Worm (Caenorhabditis elegans) whole organism, L4 larva: ENCODE data around the gene W10G11.1.
A peak's percentile ranks its signal among the peaks of the same experiment; 100 is the strongest.

Experiments
- F26F4.8 ChIP-seq: fragments of 200-800 bp; sonication (Bioruptor generic); conservative IDR thresholded peaks from 2 replicates; pipeline ENCODE4 v1.3.6; 2022; ENCODE audit warnings: missing genetic modification characterization, missing compliant biosample characterization
- F37D6.2 ChIP-seq: sonication (generic microtip); optimal IDR thresholded peaks from 2 replicates; lab custom pipeline; 2016; ENCODE audit warnings: mild to moderate bottlenecking, missing genetic modification characterization, missing compliant biosample characterization
- T26A8.4 ChIP-seq: fragments of 200-800 bp; sonication (Bioruptor generic); IDR thresholded peaks from 2 replicates; pipeline ENCODE4 v1.3.6; 2022; ENCODE audit warnings: missing genetic modification characterization, missing compliant biosample characterization
- Y105C5A.15 ChIP-seq: fragments of 200-800 bp; sonication (Bioruptor generic); IDR thresholded peaks from 2 replicates; pipeline ENCODE4 v1.3.6; 2022; ENCODE audit warnings: missing genetic modification characterization, missing compliant biosample characterization
- Y48G9A.11 ChIP-seq: fragments of 200-800 bp; sonication (Bioruptor generic); IDR thresholded peaks from 2 replicates; pipeline ENCODE4 v1.3.6; 2022; ENCODE audit warnings: missing genetic modification reagents, missing genetic modification characterization, missing compliant biosample characterization
- Y75B8A.6 ChIP-seq: fragments of 200-800 bp; sonication (Bioruptor generic); IDR thresholded peaks from 2 replicates; pipeline ENCODE4 v1.3.6; 2022; ENCODE audit warnings: missing genetic modification reagents, missing genetic modification characterization, missing compliant biosample characterization
- ceh-28 ChIP-seq: fragments of 150-350 bp; optimal IDR thresholded peaks from 2 replicates; lab custom pipeline; 2014; ENCODE audit warnings: missing biosample characterization, missing genetic modification reagents, missing genetic modification characterization
- ceh-82 ChIP-seq: sonication (generic microtip); optimal IDR thresholded peaks from 2 replicates; lab custom pipeline; 2017; ENCODE audit warnings: missing biosample characterization, missing genetic modification characterization
- daf-12 ChIP-seq: fragments of 150-350 bp; optimal IDR thresholded peaks from 2 replicates; lab custom pipeline; 2014; ENCODE audit warnings: missing biosample characterization, missing genetic modification reagents, missing genetic modification characterization
- daf-19 ChIP-seq: fragments of 200-800 bp; sonication (Bioruptor generic); conservative IDR thresholded peaks from 2 replicates; pipeline ENCODE4 v1.3.6; 2022; ENCODE audit warnings: missing genetic modification characterization, missing compliant biosample characterization
- daf-8 ChIP-seq: fragments of 200-800 bp; sonication (Bioruptor generic); IDR thresholded peaks from 2 replicates; pipeline ENCODE4 v1.3.6; 2022; ENCODE audit warnings: missing genetic modification characterization, missing compliant biosample characterization
- dmd-8 ChIP-seq: fragments of 200-800 bp; sonication (Bioruptor generic); IDR thresholded peaks from 2 replicates; pipeline ENCODE4 v1.3.6; 2022; ENCODE audit warnings: missing genetic modification characterization, missing compliant biosample characterization
- dpl-1 ChIP-seq: fragments of 150-350 bp; optimal IDR thresholded peaks from 2 replicates; lab custom pipeline; 2014; ENCODE audit warnings: missing biosample characterization, missing genetic modification reagents, missing genetic modification characterization
- fkh-10 ChIP-seq: fragments of 150-350 bp; optimal IDR thresholded peaks from 2 replicates; lab custom pipeline; 2014; ENCODE audit warnings: missing biosample characterization, missing genetic modification reagents, missing genetic modification characterization
- fos-1 ChIP-seq: fragments of 150-350 bp; optimal IDR thresholded peaks from 2 replicates; lab custom pipeline; 2014; ENCODE audit warnings: missing biosample characterization, missing genetic modification characterization
- gei-8 ChIP-seq: fragments of 200-800 bp; sonication (Bioruptor generic); optimal IDR thresholded peaks from 2 replicates; lab custom pipeline; 2018; ENCODE audit warnings: mild to moderate bottlenecking, missing genetic modification characterization, missing compliant biosample characterization
- hif-1 ChIP-seq, 2 experiments: sonication (generic microtip); optimal IDR thresholded peaks; 2 replicates each; lab custom pipeline; 2016 to 2017; ENCODE audit warnings: missing compliant biosample characterization in 2 of 2, missing genetic modification characterization in 2 of 2, missing genetic modification reagents in 2 of 2, missing genotype in 2 of 2, mild to moderate bottlenecking in 1 of 2
- lin-1 ChIP-seq: fragments of 200-800 bp; sonication (Bioruptor generic); IDR thresholded peaks from 2 replicates; pipeline ENCODE4 v1.3.6; 2022; ENCODE audit warnings: missing genetic modification reagents, missing genetic modification characterization, missing compliant biosample characterization
- lin-13 ChIP-seq: fragments of 150-350 bp; optimal IDR thresholded peaks from 2 replicates; lab custom pipeline; 2014; ENCODE audit warnings: missing biosample characterization, missing genetic modification reagents, missing genetic modification characterization
- lin-38 ChIP-seq: fragments of 200-800 bp; sonication (Bioruptor generic); IDR thresholded peaks from 2 replicates; pipeline ENCODE4 v1.3.6; 2022; ENCODE audit warnings: missing genetic modification reagents, missing genetic modification characterization, missing compliant biosample characterization
- mdt-29 ChIP-seq: fragments of 200-800 bp; sonication (Bioruptor generic); IDR thresholded peaks from 2 replicates; pipeline ENCODE4 v1.3.6; 2022; ENCODE audit warnings: missing genetic modification reagents, missing genetic modification characterization, missing compliant biosample characterization
- mes-2 ChIP-seq: sonication (generic microtip); optimal IDR thresholded peaks from 2 replicates; lab custom pipeline; 2016; ENCODE audit warnings: missing genotype, mild to moderate bottlenecking, missing genetic modification characterization, missing compliant biosample characterization; ENCODE audit not compliant: poor library complexity, severe bottlenecking
- mxl-2 ChIP-seq: fragments of 200-800 bp; sonication (Bioruptor generic); conservative IDR thresholded peaks from 2 replicates; pipeline ENCODE4 v1.3.6; 2022; ENCODE audit warnings: missing genetic modification reagents, missing genetic modification characterization, missing compliant biosample characterization
- nhr-102 ChIP-seq: sonication (generic microtip); optimal IDR thresholded peaks from 2 replicates; lab custom pipeline; 2016; ENCODE audit warnings: mild to moderate bottlenecking, missing genetic modification characterization, moderate library complexity, missing compliant biosample characterization
- nhr-11 ChIP-seq: fragments of 150-350 bp; optimal IDR thresholded peaks from 2 replicates; lab custom pipeline; 2014; ENCODE audit warnings: missing biosample characterization, missing genetic modification characterization
- nhr-111 ChIP-seq: fragments of 200-800 bp; sonication (Bioruptor generic); optimal IDR thresholded peaks from 2 replicates; lab custom pipeline; 2018; ENCODE audit warnings: mild to moderate bottlenecking, missing genetic modification characterization, missing compliant biosample characterization
- nhr-28 ChIP-seq: fragments of 150-350 bp; optimal IDR thresholded peaks from 2 replicates; lab custom pipeline; 2014; ENCODE audit warnings: missing biosample characterization, missing genetic modification characterization
- nhr-42 ChIP-seq: fragments of 200-800 bp; sonication (Bioruptor generic); IDR thresholded peaks from 2 replicates; pipeline ENCODE4 v1.3.6; 2022; ENCODE audit warnings: missing genetic modification characterization, missing compliant biosample characterization
- nhr-76 ChIP-seq: fragments of 150-350 bp; optimal IDR thresholded peaks from 2 replicates; lab custom pipeline; 2014; ENCODE audit warnings: missing biosample characterization, missing genetic modification characterization
- pha-4 ChIP-seq, 2 experiments: fragments of 150-350 bp in 1 of 2; fragments of 200-800 bp in 1 of 2; sonication (Bioruptor generic) in 1 of 2; IDR thresholded peaks in 1 of 2; optimal IDR thresholded peaks in 1 of 2; 2 replicates each; pipeline versions ENCODE4 v1.3.6 to Lab custom; 2014 to 2022; ENCODE audit warnings: missing genetic modification characterization in 2 of 2, missing genetic modification reagents in 2 of 2, missing biosample characterization in 1 of 2, missing compliant biosample characterization in 1 of 2
- set-16 ChIP-seq: fragments of 200-800 bp; sonication (Bioruptor generic); IDR thresholded peaks from 2 replicates; pipeline ENCODE4 v1.3.6; 2022; ENCODE audit warnings: missing genetic modification reagents, missing genetic modification characterization, missing compliant biosample characterization
- snpc-4 ChIP-seq: fragments of 150-350 bp; optimal IDR thresholded peaks from 2 replicates; lab custom pipeline; 2014; ENCODE audit warnings: missing biosample characterization, missing genetic modification characterization
- tag-97 ChIP-seq: fragments of 200-800 bp; sonication (Bioruptor generic); IDR thresholded peaks from 2 replicates; pipeline ENCODE4 v1.3.6; 2022; ENCODE audit warnings: missing genetic modification characterization, missing compliant biosample characterization
- tra-1 ChIP-seq: fragments of 200-800 bp; sonication (Bioruptor generic); IDR thresholded peaks from 2 replicates; pipeline ENCODE4 v1.3.6; 2022; ENCODE audit warnings: missing genetic modification reagents, missing genetic modification characterization, missing compliant biosample characterization
- unc-62 ChIP-seq, 3 experiments: fragments of 150-350 bp in 1 of 3; sonication (generic microtip); optimal IDR thresholded peaks in 2 of 3; peaks in 1 of 3; 1 replicate in 1 of 3; 2 replicates in 2 of 3; lab custom pipeline; 2014 to 2017; ENCODE audit warnings: missing biosample characterization in 3 of 3, missing genetic modification characterization in 3 of 3, missing genetic modification reagents in 3 of 3, missing genotype in 1 of 3
- vab-7 ChIP-seq: fragments of 200-800 bp; sonication (Bioruptor generic); IDR thresholded peaks from 2 replicates; pipeline ENCODE4 v1.3.6; 2022; ENCODE audit warnings: missing genetic modification reagents, missing genetic modification characterization, missing compliant biosample characterization
- zip-11 ChIP-seq: fragments of 200-800 bp; sonication (Bioruptor generic); IDR thresholded peaks from 2 replicates; pipeline ENCODE4 v1.3.6; 2022; ENCODE audit warnings: missing genetic modification characterization, missing compliant biosample characterization
- ztf-11 ChIP-seq: fragments of 150-350 bp; optimal IDR thresholded peaks from 2 replicates; lab custom pipeline; 2014; ENCODE audit warnings: missing biosample characterization, missing genetic modification characterization

The W10G11.1 gene

ce11 chrII:3567066-3567465 is 6.6 kb upstream of the W10G11.1 start:
- TF ChIP-seq unc-62 (GFP tag; optimal IDR thresholded peaks at IDR 0.05 in 1 of 2; lab: Kevin White, UChicago) = peak in 1 of 2 experiments; percentile 91
- no peak for TF ChIP-seq unc-62 (tag; optimal IDR thresholded peaks at IDR 0.05; lab: Kevin White, UChicago)
- no peak for TF ChIP-seq lin-13 (GFP tag; lab: Kevin White, UChicago)

DNA sequence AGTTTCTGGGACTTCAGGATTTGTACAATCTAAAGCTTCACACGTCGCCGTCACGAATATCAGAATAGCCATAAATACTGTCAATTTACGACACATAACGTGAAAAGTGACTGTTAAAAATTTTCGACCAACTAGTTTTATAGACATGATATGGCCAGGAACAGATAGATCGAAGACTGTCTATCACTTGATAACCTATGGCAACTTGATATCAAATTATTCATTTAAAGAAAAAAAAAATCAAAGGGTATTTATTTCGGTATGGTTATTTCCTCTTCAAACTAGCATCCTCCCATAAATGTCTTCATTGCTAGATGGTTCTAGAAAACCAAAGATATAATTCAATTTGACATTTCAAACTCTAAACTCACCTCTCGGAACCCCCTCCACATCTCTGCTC is 1.9 kb upstream of the W10G11.1 start, which contains the start of gene W10G11.3:
Gene W10G11.3, minus strand, starts transcription at position 101 of the 400 bp plus-strand sequence.
- TF ChIP-seq nhr-11 (tag; lab: Kevin White, UChicago) = no peak
- no peak for TF ChIP-seq snpc-4 (tag; lab: Kevin White, UChicago)
- TF ChIP-seq nhr-102 = no peak
- no peak for TF ChIP-seq ceh-82 (tag; lab: Kevin White, UChicago)
- no peak for TF ChIP-seq dmd-8 (GFP tag; lab: Robert Waterston, UW)
- no peak for TF ChIP-seq fos-1 (tag; lab: Kevin White, UChicago)
- no peak for TF ChIP-seq zip-11 (GFP tag; lab: Robert Waterston, UW)

DNA sequence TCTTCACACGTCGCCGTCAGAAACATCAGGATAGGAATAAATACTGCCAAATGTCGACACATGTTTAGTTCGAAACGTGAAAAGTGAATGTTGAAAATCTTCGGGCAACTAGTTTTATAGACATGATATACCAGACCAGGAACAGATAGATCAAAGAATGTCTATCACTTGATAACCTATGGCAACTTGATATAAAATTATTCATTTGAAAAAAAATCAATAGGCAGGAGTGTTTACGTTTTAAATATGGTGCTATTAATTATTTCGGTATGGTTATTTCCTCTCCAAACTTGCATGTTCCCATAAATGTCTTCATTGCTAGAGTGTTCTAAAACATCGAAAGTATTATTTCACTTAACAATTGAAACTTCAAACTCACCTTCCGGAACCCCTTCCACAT is 1.1 kb upstream of the W10G11.1 start, which contains the start of gene W10G11.2:
Gene W10G11.2, minus strand, starts transcription at position 101 of the 400 bp plus-strand sequence.
- TF ChIP-seq daf-8 (no peak), pha-4 (GFP tag; IDR thresholded peaks at IDR 0.05; lab: Robert Waterston, UW) (no peak), pha-4 (tag; optimal IDR thresholded peaks at IDR 0.05; lab: Kevin White, UChicago) (no peak)

ce11 chrII:3557417-3557816 is 3.1 kb downstream of the W10G11.1 start, which contains the start of gene lgc-45:
lgc-45 (plus strand) TSS chrII:3557472.
- TF ChIP-seq mdt-29 (GFP tag; lab: Robert Waterston, UW) (no peak), nhr-11 (tag; lab: Kevin White, UChicago) (no peak), set-16 (GFP tag; lab: Robert Waterston, UW) (peak; percentile 53), unc-62 (GFP tag; optimal IDR thresholded peaks at IDR 0.05 in 1 of 2; lab: Kevin White, UChicago) (peak in 1 of 2 experiments; percentile 52), unc-62 (tag; optimal IDR thresholded peaks at IDR 0.05; lab: Kevin White, UChicago) (no peak), fkh-10 (GFP tag; lab: Kevin White, UChicago) (no peak), Y105C5A.15 (GFP tag; lab: Robert Waterston, UW) (no peak), pha-4 (GFP tag; IDR thresholded peaks at IDR 0.05; lab: Robert Waterston, UW) (no peak; the same call in 1 of the 2 replicates), pha-4 (tag; optimal IDR thresholded peaks at IDR 0.05; lab: Kevin White, UChicago) (no peak), gei-8 (GFP tag; lab: Kevin White, UChicago) (no peak), dmd-8 (GFP tag; lab: Robert Waterston, UW) (no peak), mes-2 (tag; lab: Kevin White, UChicago) (no peak)

ce11 chrII:3556584-3556983 is 3.9 kb downstream of the W10G11.1 start:
- no peak for TF ChIP-seq F26F4.8
- TF ChIP-seq Y105C5A.15 (GFP tag; lab: Robert Waterston, UW) = no peak
- TF ChIP-seq vab-7 (GFP tag; lab: Robert Waterston, UW) = no peak
- TF ChIP-seq nhr-76 (tag; lab: Kevin White, UChicago) = no peak
- TF ChIP-seq tag-97 = no peak
- no peak for TF ChIP-seq ztf-11 (tag; lab: Kevin White, UChicago)
- no peak for TF ChIP-seq nhr-42 (GFP tag; lab: Robert Waterston, UW)
- no peak for TF ChIP-seq T26A8.4
- TF ChIP-seq nhr-111 (GFP tag; lab: Kevin White, UChicago) = no peak
- no peak for TF ChIP-seq tra-1
- TF ChIP-seq ceh-28 (tag; lab: Kevin White, UChicago) = no peak

ce11 chrII:3555281-3555680 is 5.2 kb downstream of the W10G11.1 start:
- TF ChIP-seq Y75B8A.6 (GFP tag; lab: Robert Waterston, UW) (no peak), lin-38 (GFP tag; lab: Robert Waterston, UW) (peak; percentile 60), Y48G9A.11 (no peak), daf-19 (no peak), mxl-2 (GFP tag; lab: Robert Waterston, UW) (no peak), nhr-28 (tag; lab: Kevin White, UChicago) (peak; percentile 1), lin-1 (GFP tag; lab: Robert Waterston, UW) (no peak), F37D6.2 (tag; lab: Kevin White, UChicago) (no peak), hif-1 (tag; optimal IDR thresholded peaks at IDR 0.05; lab: Kevin White, UChicago) (no peak), ceh-28 (tag; lab: Kevin White, UChicago) (no peak), dpl-1 (GFP tag; lab: Kevin White, UChicago) (no peak), daf-12 (no peak), tag-97 (no peak)
- TF ChIP-seq, all 104 proteins: peak for 2
